Worm (Caenorhabditis elegans): Measurements from ENCODE around the gene tag-343.

ce11 chrX:16704086-16704485 is 29.6 kb upstream of the tag-343 start:
- TF ChIP-seq tbx-11 (GFP tag; IDR thresholded peaks at IDR 0.05) (no peak), tra-4 (tag; optimal IDR thresholded peaks at IDR 0.05) (no peak)
